Fruit fly (Drosophila melanogaster) whole organism, embryonic: ENCODE data around the gene CG10598.

Experiments
- B-H2 ChIP-seq: fragments of 200-800 bp; sonication (Bioruptor generic); optimal IDR thresholded peaks from 2 replicates; lab custom pipeline; 2018; ENCODE audit warnings: missing biosample characterization, mild to moderate bottlenecking, missing genetic modification characterization
- CG10366 ChIP-seq: fragments of 200-800 bp; sonication (Bioruptor generic); IDR thresholded peaks from 2 replicates; pipeline ENCODE4 v1.3.6; 2022; ENCODE audit warnings: missing biosample characterization, missing genetic modification characterization
- CG10979 ChIP-seq: fragments of 200-800 bp; sonication (Bioruptor generic); optimal IDR thresholded peaks from 2 replicates; lab custom pipeline; 2018; ENCODE audit warnings: missing biosample characterization, mild to moderate bottlenecking, missing genetic modification characterization, moderate library complexity
- CG11093 ChIP-seq: fragments of 200-800 bp; sonication (Bioruptor generic); IDR thresholded peaks from 3 replicates; pipeline ENCODE4 v1.3.6; 2022; ENCODE audit warnings: missing biosample characterization, missing genetic modification characterization
- CG11456 ChIP-seq: fragments of 200-800 bp; sonication (Bioruptor generic); IDR thresholded peaks from 3 replicates; pipeline ENCODE4 v1.3.6; 2022; ENCODE audit warnings: missing biosample characterization, missing genetic modification characterization
- CG11504 ChIP-seq: fragments of 200-800 bp; sonication (Bioruptor generic); optimal IDR thresholded peaks from 3 replicates; lab custom pipeline; 2019; ENCODE audit warnings: missing biosample characterization, mild to moderate bottlenecking, missing genetic modification characterization, moderate library complexity
- CG12236 ChIP-seq: fragments of 200-800 bp; sonication (Bioruptor generic); optimal IDR thresholded peaks from 2 replicates; lab custom pipeline; 2016; ENCODE audit warnings: missing biosample characterization, missing genetic modification characterization
- CG13894 ChIP-seq: fragments of 200-800 bp; sonication (Bioruptor generic); optimal IDR thresholded peaks from 3 replicates; lab custom pipeline; 2018; ENCODE audit warnings: missing biosample characterization, mild to moderate bottlenecking, missing genetic modification characterization, moderate library complexity
- CG17385 ChIP-seq: fragments of 200-800 bp; sonication (Bioruptor generic); optimal IDR thresholded peaks from 3 replicates; lab custom pipeline; 2018; ENCODE audit warnings: missing biosample characterization, mild to moderate bottlenecking, missing genetic modification characterization
- CG18476 ChIP-seq: fragments of 200-800 bp; sonication (Bioruptor generic); optimal IDR thresholded peaks from 2 replicates; lab custom pipeline; 2016; ENCODE audit warnings: missing biosample characterization, mild to moderate bottlenecking, missing genetic modification characterization
- CG2199 ChIP-seq: fragments of 200-800 bp; sonication (Bioruptor generic); IDR thresholded peaks from 3 replicates; pipeline ENCODE4 v1.3.6; 2022; ENCODE audit warnings: missing biosample characterization, missing genetic modification characterization
- CG31388 ChIP-seq: fragments of 200-800 bp; sonication (Bioruptor generic); optimal IDR thresholded peaks from 2 replicates; lab custom pipeline; 2016; ENCODE audit warnings: missing biosample characterization, missing genetic modification characterization
- CG31441 ChIP-seq: fragments of 200-800 bp; sonication (Bioruptor generic); IDR thresholded peaks from 2 replicates; pipeline ENCODE4 v1.3.6; 2022; ENCODE audit warnings: missing biosample characterization, missing genetic modification characterization
- CG3838 ChIP-seq: fragments of 200-800 bp; sonication (Bioruptor generic); optimal IDR thresholded peaks from 3 replicates; lab custom pipeline; 2016; ENCODE audit warnings: missing biosample characterization, missing genetic modification characterization
- CG43689 ChIP-seq: fragments of 200-800 bp; sonication (Bioruptor generic); IDR thresholded peaks from 2 replicates; pipeline ENCODE4 v1.3.6; 2022; ENCODE audit warnings: missing biosample characterization, missing genetic modification characterization
- CG7928 ChIP-seq: fragments of 200-800 bp; sonication (Bioruptor generic); optimal IDR thresholded peaks from 2 replicates; lab custom pipeline; 2017; ENCODE audit warnings: missing biosample characterization, mild to moderate bottlenecking, missing genetic modification characterization
- CG8388 ChIP-seq: fragments of 200-800 bp; sonication (Bioruptor generic); optimal IDR thresholded peaks from 2 replicates; lab custom pipeline; 2019; ENCODE audit warnings: missing biosample characterization, mild to moderate bottlenecking, missing genetic modification characterization, moderate library complexity
- CTCF ChIP-seq: fragments of 200-800 bp; sonication (Bioruptor generic); optimal IDR thresholded peaks from 2 replicates; lab custom pipeline; 2017; ENCODE audit warnings: missing biosample characterization, mild to moderate bottlenecking, missing genetic modification characterization, moderate library complexity
- Fer3 ChIP-seq: fragments of 200-800 bp; sonication (Bioruptor generic); optimal IDR thresholded peaks from 2 replicates; lab custom pipeline; 2018; ENCODE audit warnings: missing biosample characterization, mild to moderate bottlenecking, missing genetic modification characterization, moderate library complexity
- Hey ChIP-seq: fragments of 200-800 bp; sonication (Bioruptor generic); optimal IDR thresholded peaks from 3 replicates; lab custom pipeline; 2018; ENCODE audit warnings: missing biosample characterization, mild to moderate bottlenecking, missing genetic modification characterization
- Mad ChIP-seq: fragments of 200-800 bp; sonication (Bioruptor generic); optimal IDR thresholded peaks from 2 replicates; lab custom pipeline; 2016; ENCODE audit warnings: missing biosample characterization, missing genetic modification characterization
- Med ChIP-seq: fragments of 200-800 bp; sonication (Bioruptor generic); peaks from one replicate; lab custom pipeline; 2016; ENCODE audit warnings: missing biosample characterization, missing genetic modification characterization, mild to moderate bottlenecking, inconsistent platforms, moderate library complexity
- Mes4 ChIP-seq: fragments of 200-800 bp; sonication (Bioruptor generic); optimal IDR thresholded peaks from 2 replicates; lab custom pipeline; 2016; ENCODE audit warnings: missing biosample characterization, missing genetic modification characterization
- Oaz ChIP-seq: fragments of 200-800 bp; sonication (Bioruptor generic); IDR thresholded peaks from 2 replicates; pipeline ENCODE4 v1.3.6; 2022; ENCODE audit warnings: missing biosample characterization, missing genetic modification characterization
- Rx ChIP-seq: fragments of 200-800 bp; sonication (Bioruptor generic); IDR thresholded peaks from 2 replicates; pipeline ENCODE4 v1.3.6; 2022; ENCODE audit warnings: missing biosample characterization, missing genetic modification characterization
- Six4 ChIP-seq: fragments of 200-800 bp; sonication (Bioruptor generic); optimal IDR thresholded peaks from 2 replicates; lab custom pipeline; 2016; ENCODE audit warnings: missing biosample characterization, missing genetic modification characterization
- aop ChIP-seq: fragments of 200-800 bp; sonication (Bioruptor generic); IDR thresholded peaks from 2 replicates; pipeline ENCODE4 v1.3.6; 2022; ENCODE audit warnings: missing biosample characterization, missing genetic modification characterization
- bcd ChIP-seq: fragments of 200-800 bp; sonication (Bioruptor generic); optimal IDR thresholded peaks from 2 replicates; lab custom pipeline; 2017; ENCODE audit warnings: missing biosample characterization, mild to moderate bottlenecking, missing genetic modification characterization
- bsh ChIP-seq, 2 experiments: fragments of 200-800 bp; sonication (Bioruptor generic); optimal IDR thresholded peaks; 2 replicates each; lab custom pipeline; 2017 to 2018; ENCODE audit warnings: mild to moderate bottlenecking in 2 of 2, missing biosample characterization in 2 of 2, missing genetic modification characterization in 2 of 2, moderate library complexity in 1 of 2
- cg ChIP-seq: fragments of 200-800 bp; sonication (Bioruptor generic); optimal IDR thresholded peaks from 3 replicates; lab custom pipeline; 2019; ENCODE audit warnings: missing biosample characterization, mild to moderate bottlenecking, missing genetic modification characterization, moderate library complexity
- chif ChIP-seq, 2 experiments: fragments of 200-800 bp; sonication (Bioruptor generic); optimal IDR thresholded peaks; 3 replicates each; lab custom pipeline; 2016; ENCODE audit warnings: missing biosample characterization in 2 of 2, missing genetic modification characterization in 2 of 2
- crc ChIP-seq: fragments of 200-800 bp; sonication (Bioruptor generic); optimal IDR thresholded peaks from 2 replicates; lab custom pipeline; 2016; ENCODE audit warnings: missing biosample characterization, missing genetic modification characterization
- dati ChIP-seq: fragments of 200-800 bp; sonication (Bioruptor generic); IDR thresholded peaks from 2 replicates; pipeline ENCODE4 v1.3.6; 2022; ENCODE audit warnings: missing biosample characterization, missing genetic modification characterization
- dmrt11E ChIP-seq: fragments of 200-800 bp; sonication (Bioruptor generic); optimal IDR thresholded peaks from 3 replicates; lab custom pipeline; 2018; ENCODE audit warnings: missing biosample characterization, mild to moderate bottlenecking, missing genetic modification characterization, moderate library complexity
- exex ChIP-seq: fragments of 200-800 bp; sonication (Bioruptor generic); optimal IDR thresholded peaks from 4 replicates; lab custom pipeline; 2018; ENCODE audit warnings: missing biosample characterization, mild to moderate bottlenecking, missing genetic modification characterization, moderate library complexity
- gem ChIP-seq: fragments of 200-800 bp; sonication (Bioruptor generic); optimal IDR thresholded peaks from 2 replicates; lab custom pipeline; 2019; ENCODE audit warnings: missing biosample characterization, mild to moderate bottlenecking, missing genetic modification characterization, moderate library complexity
- gfzf ChIP-seq: fragments of 200-800 bp; sonication (Bioruptor generic); optimal IDR thresholded peaks from 2 replicates; lab custom pipeline; 2016; ENCODE audit warnings: missing biosample characterization, mild to moderate bottlenecking, missing genetic modification characterization, moderate library complexity
- gsb ChIP-seq: fragments of 200-800 bp; sonication (Bioruptor generic); IDR thresholded peaks from 2 replicates; pipeline ENCODE4 v1.3.6; 2022; ENCODE audit warnings: missing biosample characterization, missing genetic modification characterization
- hbn ChIP-seq: fragments of 200-800 bp; sonication (Bioruptor generic); IDR thresholded peaks from 2 replicates; pipeline ENCODE4 v1.3.6; 2022; ENCODE audit warnings: missing biosample characterization, missing genetic modification characterization; ENCODE audit not compliant: partially characterized antibody
- jumu ChIP-seq: fragments of 200-800 bp; sonication (Bioruptor generic); optimal IDR thresholded peaks from 3 replicates; lab custom pipeline; 2016; ENCODE audit warnings: missing biosample characterization, missing genetic modification characterization
- nau ChIP-seq: fragments of 200-800 bp; sonication (Bioruptor generic); optimal IDR thresholded peaks from 3 replicates; lab custom pipeline; 2017; ENCODE audit warnings: missing biosample characterization, mild to moderate bottlenecking, missing genetic modification characterization, missing genetic modification reagents
- p53 ChIP-seq: fragments of 200-800 bp; sonication (Bioruptor generic); optimal IDR thresholded peaks from 2 replicates; lab custom pipeline; 2016; ENCODE audit warnings: missing biosample characterization, missing genetic modification characterization
- pb ChIP-seq: fragments of 200-800 bp; sonication (Bioruptor generic); optimal IDR thresholded peaks from 3 replicates; lab custom pipeline; 2016; ENCODE audit warnings: missing biosample characterization, missing genetic modification characterization
- phol ChIP-seq: fragments of 200-800 bp; sonication (Bioruptor generic); optimal IDR thresholded peaks from 3 replicates; lab custom pipeline; 2018; ENCODE audit warnings: missing biosample characterization, mild to moderate bottlenecking, missing genetic modification characterization, moderate library complexity
- slbo ChIP-seq: fragments of 200-800 bp; sonication (Bioruptor generic); IDR thresholded peaks from 2 replicates; pipeline ENCODE4 v1.3.6; 2022; ENCODE audit warnings: missing biosample characterization, missing genetic modification characterization
- slp2 ChIP-seq: fragments of 200-800 bp; sonication (Bioruptor generic); optimal IDR thresholded peaks from 2 replicates; lab custom pipeline; 2016; ENCODE audit warnings: missing biosample characterization, missing genetic modification characterization
- sqz ChIP-seq: fragments of 200-800 bp; sonication (Bioruptor generic); optimal IDR thresholded peaks from 3 replicates; lab custom pipeline; 2018; ENCODE audit warnings: missing biosample characterization, mild to moderate bottlenecking, missing genetic modification characterization
- ssp ChIP-seq: fragments of 200-800 bp; sonication (Bioruptor generic); IDR thresholded peaks from 2 replicates; pipeline ENCODE4 v1.3.6; 2022; ENCODE audit warnings: missing biosample characterization, missing genetic modification characterization
- tgo ChIP-seq: fragments of 200-800 bp; sonication (Bioruptor generic); IDR thresholded peaks from 3 replicates; pipeline ENCODE4 v1.3.6; 2022; ENCODE audit warnings: missing biosample characterization, missing genetic modification characterization
- vvl ChIP-seq: fragments of 200-800 bp; sonication (Bioruptor generic); IDR thresholded peaks from 2 replicates; pipeline ENCODE4 v1.3.6; 2022; ENCODE audit warnings: missing biosample characterization, missing genetic modification characterization

Gene CG10598

DNA sequence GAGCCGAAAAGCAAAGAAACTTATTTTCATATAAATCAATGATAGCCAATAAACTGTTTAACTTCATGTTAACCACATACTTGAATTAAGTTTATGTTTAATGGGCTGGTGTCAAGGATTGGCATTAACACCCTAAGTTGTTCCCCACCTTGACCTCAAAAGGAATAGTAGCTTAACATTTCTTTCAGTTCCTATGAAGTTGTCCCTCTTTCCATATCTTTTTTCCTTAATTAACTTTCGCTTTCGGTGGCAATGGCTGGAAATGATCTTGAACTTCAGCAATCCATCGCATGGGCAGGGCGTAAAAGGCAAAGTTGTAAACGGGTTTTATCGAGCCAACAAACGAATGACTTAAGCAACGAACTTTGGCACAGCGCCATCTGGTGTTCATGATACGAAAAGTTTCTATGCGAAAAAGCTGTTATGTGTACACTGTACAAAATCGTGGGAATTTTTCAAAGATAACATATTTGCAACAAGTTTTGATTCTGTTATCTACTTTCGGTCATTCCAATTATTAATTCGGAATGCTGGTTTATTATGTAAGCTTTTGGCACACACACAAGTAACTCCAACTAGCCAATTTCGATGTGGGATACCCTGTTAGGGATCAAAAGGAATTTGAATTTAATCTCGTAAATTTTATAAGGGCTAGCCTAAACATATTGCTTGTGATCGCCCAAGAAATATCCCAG is 3.0 kb upstream of the CG10598 start (continued):
- TF ChIP-seq CTCF (peak; percentile 90), jumu (GFP tag; lab: Kevin White, UChicago) (peak; percentile 38), dmrt11E (tag; lab: Kevin White, UChicago) (peak; percentile 54), Six4 (GFP tag; lab: Kevin White, UChicago) (no peak), CG11504 (tag; lab: Kevin White, UChicago) (peak; percentile 33), Rx (no peak), gfzf (peak; percentile 3), Med (GFP tag; lab: Kevin White, UChicago) (peak; percentile 84), CG17385 (peak; percentile 18), CG12236 (no peak), sqz (GFP tag; lab: Kevin White, UChicago) (no peak), bsh (GFP tag; optimal IDR thresholded peaks at IDR 0.05; lab: Kevin White, UChicago) (peak in 1 of 2 experiments; percentile 35), Hey (tag; lab: Kevin White, UChicago) (no peak), tgo (no peak), gem (tag; lab: Kevin White, UChicago) (peak; percentile 65)

DNA sequence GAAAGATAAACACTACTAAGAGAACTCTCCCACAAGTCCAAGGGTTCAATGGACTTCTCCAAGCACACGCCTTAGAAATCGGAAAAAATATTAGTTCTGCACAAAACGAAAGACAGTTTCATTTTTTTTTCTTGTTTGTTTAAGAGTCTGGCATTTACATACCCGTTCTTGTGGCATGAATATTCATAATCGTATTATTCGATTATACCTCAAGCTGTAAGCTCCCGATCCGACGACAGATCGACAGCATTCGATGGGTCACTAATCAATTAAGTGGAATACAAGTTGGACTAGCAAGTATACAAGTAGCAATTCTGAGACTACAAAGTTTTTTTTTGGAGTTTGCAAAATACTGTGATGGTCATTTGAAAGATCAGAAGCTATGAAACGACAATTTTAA is 795 bp upstream of the CG10598 start:
- TF ChIP-seq CG11093 (no peak), CG10979 (no peak), CG11456 (GFP tag; lab: Robert Waterston, UW) (no peak), CG31441 (no peak), CG31388 (GFP tag; lab: Kevin White, UChicago) (no peak), hbn (GFP tag; lab: Robert Waterston, UW) (no peak), CG13894 (tag; lab: Kevin White, UChicago) (peak; percentile 88), CG2199 (peak; percentile 87), Fer3 (tag; lab: Kevin White, UChicago) (no peak), nau (no peak), vvl (GFP tag; lab: Robert Waterston, UW) (0 out of 2 replicates have a peak, but pooled peaks have one; percentile 35), B-H2 (no peak), Mad (GFP tag; lab: Kevin White, UChicago) (no peak), slp2 (no peak), aop (GFP tag; lab: Robert Waterston, UW) (no peak), bcd (GFP tag; lab: Kevin White, UChicago) (no peak)

DNA sequence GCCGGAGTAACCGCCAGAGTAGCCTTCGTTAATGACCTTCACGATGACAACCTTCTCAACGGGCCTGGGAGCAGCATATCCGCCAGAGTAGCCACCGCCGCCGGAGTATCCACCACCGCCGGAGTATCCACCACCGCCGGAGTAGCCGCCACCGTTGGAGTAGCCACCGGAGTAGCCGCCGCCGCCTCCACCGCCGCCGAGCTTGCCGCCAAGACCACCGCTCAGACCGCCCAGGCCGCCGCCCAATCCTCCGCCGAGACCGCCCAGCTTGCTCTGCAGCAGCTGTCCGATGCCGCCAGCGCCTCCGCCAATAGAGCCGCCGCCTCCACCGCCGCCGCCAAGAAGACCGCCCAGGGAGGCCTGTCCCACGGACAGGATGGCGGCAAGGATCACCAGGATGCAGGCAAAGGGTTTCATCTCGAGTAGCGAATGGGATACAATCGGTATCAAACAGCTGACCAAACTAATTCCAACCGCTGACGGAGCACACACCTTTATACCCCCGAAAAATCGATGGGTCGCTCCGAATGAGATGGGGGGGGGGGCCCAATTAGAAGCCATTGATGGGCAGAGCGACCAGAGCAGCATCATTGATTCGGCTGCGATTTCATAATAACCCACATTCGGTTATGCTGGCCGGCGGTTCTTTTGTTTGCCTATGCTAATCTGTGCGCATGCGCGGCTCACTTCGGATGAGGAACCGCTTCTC is 541 bp downstream of the CG10598 start:
- TF ChIP-seq dati (GFP tag; lab: Robert Waterston, UW) (no peak), cg (GFP tag; lab: Kevin White, UChicago) (no peak), gfzf (no peak), gsb (GFP tag; lab: Robert Waterston, UW) (no peak), slbo (GFP tag; lab: Robert Waterston, UW) (no peak), p53 (GFP tag; lab: Kevin White, UChicago) (no peak), pb (GFP tag; lab: Kevin White, UChicago) (no peak), CG3838 (GFP tag; lab: Kevin White, UChicago) (no peak), phol (no peak), CG43689 (no peak), Oaz (GFP tag; lab: Robert Waterston, UW) (no peak), chif (GFP tag; optimal IDR thresholded peaks at IDR 0.05; lab: Kevin White, UChicago) (no peak), ssp (GFP tag; lab: Robert Waterston, UW) (no peak), crc (GFP tag; lab: Kevin White, UChicago) (no peak), CG8388 (no peak), CG18476 (no peak), exex (tag; lab: Kevin White, UChicago) (no peak), Mes4 (GFP tag; lab: Kevin White, UChicago) (no peak), CG7928 (GFP tag; lab: Kevin White, UChicago) (no peak), CG10366 (no peak)
